Fruit fly (Drosophila melanogaster): ENCODE measurements around the gene CG10466.

The CG10466 gene

DNA sequence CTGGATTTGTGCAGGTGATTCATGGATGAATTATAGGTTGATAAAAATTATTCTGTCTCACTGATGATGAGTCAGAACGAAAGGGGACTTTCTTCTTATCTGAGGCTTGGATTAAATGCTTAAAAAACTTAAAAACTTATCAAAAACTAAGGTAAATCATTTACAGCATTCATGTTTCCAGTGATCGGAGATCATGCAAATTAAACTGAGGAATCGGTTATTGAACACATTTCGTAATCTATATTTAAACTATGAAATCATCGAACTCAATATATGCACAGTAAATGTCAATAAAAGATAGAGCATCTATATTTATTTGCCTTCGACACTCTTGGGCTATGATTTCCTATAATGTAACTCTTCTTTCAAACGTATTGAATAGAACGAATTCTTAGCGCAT, 4.0 kb upstream of the CG10466 start:
- TF ChIP-seq emc (GFP tag; optimal IDR thresholded peaks at IDR 0.05) (no peak), amos (GFP tag; IDR thresholded peaks at IDR 0.05; ENCODE audit: partially characterized antibody) (no peak), sens (GFP tag) (peak; percentile 85), Xrp1 (GFP tag; IDR thresholded peaks at IDR 0.05) (0 out of 2 replicates have a peak, but pooled peaks have one; percentile 11), nerfin-2 (GFP tag; IDR thresholded peaks at IDR 0.05; ENCODE audit: partially characterized antibody) (no peak), Rx (GFP tag; IDR thresholded peaks at IDR 0.05) (no peak), CG30403 (GFP tag; optimal IDR thresholded peaks at IDR 0.05) (no peak), CG6689 (GFP tag; IDR thresholded peaks at IDR 0.05) (no peak), pros (GFP tag; optimal IDR thresholded peaks at IDR 0.05) (no peak), CG7271 (tag; optimal IDR thresholded peaks at IDR 0.05) (no peak), CG9437 (GFP tag; optimal IDR thresholded peaks at IDR 0.05) (no peak), CG4854 (GFP tag; optimal IDR thresholded peaks at IDR 0.05) (no peak), pita (GFP tag; optimal IDR thresholded peaks at IDR 0.05) (no peak), CG34422 (GFP tag; IDR thresholded peaks at IDR 0.05) (no peak), Vsx1 (GFP tag; optimal IDR thresholded peaks at IDR 0.05) (no peak), CG15479 (GFP tag; optimal IDR thresholded peaks at IDR 0.05) (no peak)

DNA sequence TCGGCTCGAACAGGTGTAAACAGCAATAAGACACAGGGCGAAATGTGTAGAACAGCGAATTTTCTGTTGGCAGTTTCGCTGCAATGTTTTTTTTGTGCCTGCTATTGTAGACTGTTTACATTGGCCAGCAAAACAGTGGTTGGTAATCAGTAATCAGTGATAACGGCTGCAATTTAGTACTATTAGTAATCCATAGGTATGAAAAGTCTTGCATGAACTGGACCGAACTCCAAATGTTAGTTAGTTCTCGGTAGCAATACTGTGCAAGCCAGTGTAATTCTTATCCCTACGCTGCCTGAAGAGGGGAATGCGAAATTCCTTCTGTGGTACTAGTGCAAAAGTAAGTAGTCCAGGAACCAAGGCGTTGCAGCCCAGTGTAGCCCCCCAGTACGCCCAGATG, 3.2 kb upstream of the CG10466 start:
- TF ChIP-seq Drgx (GFP tag; IDR thresholded peaks at IDR 0.05) = peak; percentile 53
- TF ChIP-seq Dp (GFP tag; optimal IDR thresholded peaks at IDR 0.05) = no peak
- TF ChIP-seq CG3995 (GFP tag; optimal IDR thresholded peaks at IDR 0.05) = no peak
- TF ChIP-seq Ets65A (GFP tag) = peak; percentile 20
- TF ChIP-seq luna (GFP tag; optimal IDR thresholded peaks at IDR 0.05) = no peak
- TF ChIP-seq row (GFP tag; IDR thresholded peaks at IDR 0.05) = 0 out of 3 replicates have a peak, but pooled peaks have one; percentile 18

DNA sequence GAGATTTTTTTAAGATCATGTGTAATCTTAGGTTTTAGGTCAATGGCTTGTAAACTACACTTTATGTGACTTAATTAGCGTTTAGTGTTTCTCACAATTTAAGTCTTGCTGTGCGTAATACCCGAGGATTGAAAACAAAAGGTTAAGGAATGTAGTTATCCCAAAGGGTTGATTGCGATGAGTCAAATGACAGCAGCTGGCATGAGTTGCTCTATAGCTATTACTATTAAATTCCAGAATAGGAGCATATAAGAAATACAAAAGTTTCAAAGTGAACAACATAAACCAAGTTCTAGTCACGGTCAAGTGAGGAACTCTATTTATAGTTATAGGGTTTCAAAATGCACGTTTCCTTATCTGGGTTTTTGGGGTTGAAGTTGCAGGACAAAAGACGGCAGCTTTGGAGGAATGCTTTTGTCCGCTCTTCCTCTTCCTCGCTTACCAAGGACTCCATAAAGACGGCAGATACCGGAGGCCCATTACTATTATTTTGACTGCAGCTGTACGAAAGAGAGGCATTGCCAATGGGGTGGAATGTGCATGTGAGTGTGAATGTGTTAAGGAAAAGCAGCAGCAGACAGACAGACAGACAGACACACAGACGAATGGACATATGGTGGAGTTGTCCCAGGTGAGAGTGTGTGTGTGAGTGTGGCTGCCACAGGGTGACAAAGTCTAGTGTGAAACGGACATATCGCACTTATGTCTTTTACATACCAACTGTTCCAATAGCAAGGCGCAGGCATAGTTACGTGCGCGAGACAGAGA, 1.2 kb upstream of the CG10466 start:
- TF ChIP-seq CG13123 (GFP tag; optimal IDR thresholded peaks at IDR 0.05) (no peak), Mrtf (GFP tag; IDR thresholded peaks at IDR 0.05) (no peak), ash1 (GFP tag; optimal IDR thresholded peaks at IDR 0.05) (no peak), CG7745 (tag; optimal IDR thresholded peaks at IDR 0.05) (no peak), zen (tag; optimal IDR thresholded peaks at IDR 0.05) (peak; percentile 20), CG12391 (tag; optimal IDR thresholded peaks at IDR 0.05) (no peak), gsb (GFP tag; IDR thresholded peaks at IDR 0.05) (no peak), CG6683 (GFP tag; optimal IDR thresholded peaks at IDR 0.05) (no peak), Gsc (GFP tag; IDR thresholded peaks at IDR 0.05) (no peak), grn (GFP tag; optimal IDR thresholded peaks at IDR 0.05) (no peak), BtbVII (GFP tag; optimal IDR thresholded peaks at IDR 0.05) (no peak), CG9817 (tag; optimal IDR thresholded peaks at IDR 0.05) (no peak), lmd (GFP tag; IDR thresholded peaks at IDR 0.05) (no peak), CG1647 (GFP tag; optimal IDR thresholded peaks at IDR 0.05) (no peak), so (GFP tag; IDR thresholded peaks at IDR 0.05) (no peak), pita (GFP tag; optimal IDR thresholded peaks at IDR 0.05) (no peak), sc (optimal IDR thresholded peaks at IDR 0.05) (no peak), sc (GFP tag; optimal IDR thresholded peaks at IDR 0.05) (no peak), GATAe (GFP tag; conservative IDR thresholded peaks at IDR 0.05) (no peak), wdn (GFP tag; IDR thresholded peaks at IDR 0.05) (no peak), pho (GFP tag; optimal IDR thresholded peaks at IDR 0.05) (no peak), HHEX (GFP tag; optimal IDR thresholded peaks at IDR 0.05) (no peak), CG14710 (tag; optimal IDR thresholded peaks at IDR 0.05) (no peak), CG31365 (tag; optimal IDR thresholded peaks at IDR 0.05) (no peak), H2.0 (GFP tag; IDR thresholded peaks at IDR 0.05) (no peak), CG31224 (GFP tag; IDR thresholded peaks at IDR 0.05) (no peak), CG6254 (GFP tag; optimal IDR thresholded peaks at IDR 0.05) (peak; percentile 92), tin (GFP tag; optimal IDR thresholded peaks at IDR 0.05) (no peak)
